Worm (Caenorhabditis elegans) whole organism, early embryonic: Measurements from ENCODE around the gene pgp-4.

ENCODE experiments used
- B0310.2 ChIP-seq: sonication (generic microtip); optimal IDR thresholded peaks from 2 replicates; lab custom pipeline; 2016; ENCODE audit warnings: mild to moderate bottlenecking, missing genetic modification characterization, missing compliant biosample characterization
- F13C5.2 ChIP-seq: sonication (generic microtip); optimal IDR thresholded peaks from 2 replicates; lab custom pipeline; 2017; ENCODE audit warnings: mild to moderate bottlenecking, missing genetic modification characterization, inconsistent platforms, missing compliant biosample characterization
- aly-1 ChIP-seq: sonication (generic microtip); optimal IDR thresholded peaks from 2 replicates; lab custom pipeline; 2016; ENCODE audit warnings: missing genetic modification characterization, missing compliant biosample characterization
- ama-1 ChIP-seq: fragments of 150-350 bp; optimal IDR thresholded peaks from 2 replicates; lab custom pipeline; 2014
- ceh-13 ChIP-seq: fragments of 200-800 bp; sonication (Bioruptor generic); optimal IDR thresholded peaks from 2 replicates; lab custom pipeline; 2018; ENCODE audit warnings: mild to moderate bottlenecking, missing genetic modification characterization, missing compliant biosample characterization
- ceh-36 ChIP-seq: sonication (generic microtip); optimal IDR thresholded peaks from 2 replicates; lab custom pipeline; 2016; ENCODE audit warnings: missing genetic modification characterization, inconsistent platforms, missing compliant biosample characterization
- ets-7 ChIP-seq: sonication (generic microtip); optimal IDR thresholded peaks from 2 replicates; lab custom pipeline; 2016; ENCODE audit warnings: missing genotype, missing genetic modification characterization, missing compliant biosample characterization
- flt-1 ChIP-seq: fragments of 200-800 bp; sonication (Bioruptor generic); IDR thresholded peaks from 2 replicates; pipeline ENCODE4 v1.3.6; 2022; ENCODE audit warnings: missing genetic modification characterization, missing compliant biosample characterization
- hmbx-1 ChIP-seq: sonication (generic microtip); optimal IDR thresholded peaks from 2 replicates; lab custom pipeline; 2016; ENCODE audit warnings: mild to moderate bottlenecking, missing genetic modification characterization, missing compliant biosample characterization
- hmg-4 ChIP-seq: fragments of 200-800 bp; sonication (Bioruptor generic); optimal IDR thresholded peaks from 2 replicates; lab custom pipeline; 2018; ENCODE audit warnings: mild to moderate bottlenecking, missing genetic modification characterization, missing compliant biosample characterization
- hnd-1 ChIP-seq: sonication (generic microtip); optimal IDR thresholded peaks from 2 replicates; lab custom pipeline; 2016; ENCODE audit warnings: missing genetic modification characterization, missing compliant biosample characterization
- pes-1 ChIP-seq: fragments of 200-800 bp; sonication (Bioruptor generic); IDR thresholded peaks from 2 replicates; pipeline ENCODE4 v1.3.6; 2022; ENCODE audit warnings: missing genetic modification reagents, missing genetic modification characterization, missing compliant biosample characterization
- scrt-1 ChIP-seq: fragments of 200-800 bp; sonication (Bioruptor generic); IDR thresholded peaks from 2 replicates; pipeline ENCODE4 v1.3.6; 2022; ENCODE audit warnings: missing genetic modification characterization, missing compliant biosample characterization
- sea-1 ChIP-seq: fragments of 200-800 bp; sonication (Bioruptor generic); conservative IDR thresholded peaks from 2 replicates; pipeline ENCODE4 v1.3.6; 2022; ENCODE audit warnings: missing genetic modification characterization, missing compliant biosample characterization
- tbx-11 ChIP-seq: fragments of 200-800 bp; sonication (Bioruptor generic); IDR thresholded peaks from 2 replicates; pipeline ENCODE4 v1.3.6; 2022; ENCODE audit warnings: missing genetic modification characterization, missing compliant biosample characterization
- tbx-37 ChIP-seq: fragments of 200-800 bp; sonication (Bioruptor generic); conservative IDR thresholded peaks from 2 replicates; pipeline ENCODE4 v1.3.6; 2022; ENCODE audit warnings: missing genetic modification reagents, missing genetic modification characterization, missing compliant biosample characterization
- tra-4 ChIP-seq: sonication (generic microtip); optimal IDR thresholded peaks from 2 replicates; lab custom pipeline; 2017; ENCODE audit warnings: missing genetic modification characterization, missing compliant biosample characterization

The pgp-4 gene

ce11 chrX:11328710-11329109, 28.9 kb upstream of the pgp-4 start:
- TF ChIP-seq ama-1 (lab: Kevin White, UChicago) (no peak), tra-4 (tag; lab: Kevin White, UChicago) (no peak), hmg-4 (GFP tag; lab: Kevin White, UChicago) (no peak), sea-1 (GFP tag; lab: Robert Waterston, UW) (no peak), F13C5.2 (tag; lab: Kevin White, UChicago) (no peak), scrt-1 (GFP tag; lab: Robert Waterston, UW) (no peak), ceh-36 (tag; lab: Kevin White, UChicago) (no peak), tbx-37 (GFP tag; lab: Robert Waterston, UW) (no peak)

DNA sequence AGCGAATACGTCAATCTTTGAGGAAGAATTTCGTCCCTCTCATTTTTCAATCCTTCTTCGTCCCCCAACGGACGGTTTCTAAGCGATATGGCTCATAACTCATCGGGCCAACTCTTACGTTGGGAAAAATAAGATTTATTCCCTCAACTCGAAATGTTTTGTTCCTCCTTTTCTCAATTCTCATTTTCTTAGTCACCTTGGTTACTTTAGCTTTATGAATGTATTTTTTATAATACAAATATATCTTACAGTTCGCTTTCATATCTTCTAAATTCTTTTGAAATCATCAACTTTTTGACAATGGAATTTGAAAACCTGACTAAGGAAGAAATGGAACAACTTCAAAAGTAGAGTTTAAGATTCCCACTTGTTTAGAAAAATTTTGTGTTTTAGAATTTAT, 28.2 kb upstream of the pgp-4 start, which contains the start of gene npr-9:
Gene npr-9 (plus strand): TSS at position 301 of the 400 bp plus-strand sequence.
- no peak for TF ChIP-seq tbx-11 (GFP tag; lab: Robert Waterston, UW)
- no peak for TF ChIP-seq flt-1 (GFP tag; lab: Robert Waterston, UW)
- TF ChIP-seq hmg-4 (GFP tag; lab: Kevin White, UChicago) = no peak
- no peak for TF ChIP-seq tbx-37 (GFP tag; lab: Robert Waterston, UW)
- TF ChIP-seq ama-1 (lab: Kevin White, UChicago) = no peak
- no peak for TF ChIP-seq ceh-13 (GFP tag; lab: Kevin White, UChicago)
- TF ChIP-seq aly-1 (tag; lab: Kevin White, UChicago) = no peak
- TF ChIP-seq pes-1 (GFP tag; lab: Robert Waterston, UW) = no peak
- no peak for TF ChIP-seq hnd-1 (tag; lab: Kevin White, UChicago)
- no peak for TF ChIP-seq ets-7
- TF ChIP-seq tra-4 (tag; lab: Kevin White, UChicago) = no peak
- no peak for TF ChIP-seq sea-1 (GFP tag; lab: Robert Waterston, UW)
- TF ChIP-seq ceh-36 (tag; lab: Kevin White, UChicago) = no peak
- TF ChIP-seq B0310.2 (tag; lab: Kevin White, UChicago) = no peak
- no peak for TF ChIP-seq scrt-1 (GFP tag; lab: Robert Waterston, UW)
- TF ChIP-seq hmbx-1 = no peak
- TF ChIP-seq F13C5.2 (tag; lab: Kevin White, UChicago) = no peak

DNA sequence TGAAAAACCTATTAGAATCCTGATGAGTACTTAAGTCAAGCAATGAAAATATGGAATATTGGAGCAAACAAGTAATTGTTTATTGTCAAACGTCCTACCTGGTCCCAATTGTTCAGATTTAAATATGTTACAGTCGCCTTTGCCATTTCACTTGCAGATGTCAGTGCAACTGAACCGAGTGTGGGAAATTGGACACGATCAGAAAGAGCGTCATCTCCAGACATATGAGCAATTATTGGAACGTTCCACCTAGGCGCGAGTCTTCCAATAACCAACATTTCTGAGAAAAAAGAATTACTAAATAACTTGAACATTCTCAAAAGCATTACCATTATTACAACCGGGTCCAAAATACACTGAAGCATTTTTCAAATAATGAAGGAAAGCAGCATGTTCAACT, 20.5 kb upstream of the pgp-4 start:
- no peak for TF ChIP-seq tbx-37 (GFP tag; lab: Robert Waterston, UW)
- TF ChIP-seq scrt-1 (GFP tag; lab: Robert Waterston, UW) = no peak
- no peak for TF ChIP-seq tbx-11 (GFP tag; lab: Robert Waterston, UW)
- no peak for TF ChIP-seq ceh-36 (tag; lab: Kevin White, UChicago)
- TF ChIP-seq hmbx-1 = no peak
- TF ChIP-seq sea-1 (GFP tag; lab: Robert Waterston, UW) = no peak
- no peak for TF ChIP-seq B0310.2 (tag; lab: Kevin White, UChicago)
- no peak for TF ChIP-seq ama-1 (lab: Kevin White, UChicago)
- no peak for TF ChIP-seq hnd-1 (tag; lab: Kevin White, UChicago)
- TF ChIP-seq hmg-4 (GFP tag; lab: Kevin White, UChicago) = no peak
- TF ChIP-seq tra-4 (tag; lab: Kevin White, UChicago) = no peak
- no peak for TF ChIP-seq aly-1 (tag; lab: Kevin White, UChicago)
- no peak for TF ChIP-seq pes-1 (GFP tag; lab: Robert Waterston, UW)
- no peak for TF ChIP-seq flt-1 (GFP tag; lab: Robert Waterston, UW)
- no peak for TF ChIP-seq ceh-13 (GFP tag; lab: Kevin White, UChicago)

DNA sequence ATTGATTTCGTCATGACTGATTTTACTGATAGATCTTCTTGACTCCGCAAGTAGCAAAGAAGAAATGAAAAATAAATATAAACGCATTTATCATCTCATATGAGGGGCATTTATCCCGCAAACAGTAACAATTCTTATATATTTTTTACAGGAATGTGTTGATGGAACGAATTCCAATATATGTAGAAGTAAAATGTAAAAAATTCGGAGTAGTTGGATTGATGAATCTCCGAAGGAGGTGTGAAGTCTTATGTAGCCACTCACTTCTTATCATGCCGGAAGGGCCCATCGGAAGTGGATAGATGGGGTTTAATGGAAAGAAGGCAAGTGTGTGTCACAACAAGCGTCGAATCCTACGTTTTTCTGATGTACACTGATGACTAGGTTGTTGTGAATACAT, 19.8 kb upstream of the pgp-4 start, which contains the start of gene gcy-9:
Gene gcy-9 (minus strand): TSS at position 101 of the 400 bp plus-strand sequence.
- TF ChIP-seq hnd-1 (tag; lab: Kevin White, UChicago) (no peak), B0310.2 (tag; lab: Kevin White, UChicago) (no peak)

- TF ChIP-seq aly-1 (tag; lab: Kevin White, UChicago) (peak; percentile 60), F13C5.2 (tag; lab: Kevin White, UChicago) (no peak), hmg-4 (GFP tag; lab: Kevin White, UChicago) (peak; percentile 33), tbx-37 (GFP tag; lab: Robert Waterston, UW) (0 out of 2 replicates have a peak, but pooled peaks have one; percentile 12)
Measured at ce11 chrX:11339375-11339924, 18.2 kb upstream of the pgp-4 start, which contains the start of gene aco-1. Gene aco-1, plus strand, starts transcription at chrX:11339874.

DNA sequence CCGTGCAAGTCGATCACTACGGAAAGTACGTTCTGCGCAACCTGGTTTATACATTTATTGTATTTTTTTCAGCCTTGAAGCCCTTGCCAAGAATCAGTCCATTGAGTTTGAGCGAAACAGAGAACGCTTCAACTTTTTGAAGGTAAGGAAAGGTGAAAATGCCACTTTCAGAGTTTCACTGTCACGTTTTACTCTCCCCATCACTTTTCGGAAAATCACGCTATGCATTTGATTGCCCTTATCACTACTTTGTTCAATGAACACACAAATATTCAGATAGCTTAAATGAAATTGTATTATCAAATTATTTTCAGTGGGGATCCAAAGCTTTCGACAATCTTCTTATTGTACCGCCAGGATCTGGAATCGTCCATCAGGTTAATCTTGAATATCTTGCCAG, 17.1 kb upstream of the pgp-4 start:
- no peak for TF ChIP-seq hmbx-1
- TF ChIP-seq tra-4 (tag; lab: Kevin White, UChicago) = no peak
- no peak for TF ChIP-seq ama-1 (lab: Kevin White, UChicago)
- no peak for TF ChIP-seq flt-1 (GFP tag; lab: Robert Waterston, UW)
- TF ChIP-seq aly-1 (tag; lab: Kevin White, UChicago) = no peak
- TF ChIP-seq ceh-13 (GFP tag; lab: Kevin White, UChicago) = no peak
- TF ChIP-seq ets-7 = no peak
- no peak for TF ChIP-seq pes-1 (GFP tag; lab: Robert Waterston, UW)
- TF ChIP-seq ceh-36 (tag; lab: Kevin White, UChicago) = no peak
- TF ChIP-seq hnd-1 (tag; lab: Kevin White, UChicago) = no peak

- TF ChIP-seq scrt-1 (GFP tag; lab: Robert Waterston, UW) (no peak), hmbx-1 (no peak), tbx-37 (GFP tag; lab: Robert Waterston, UW) (no peak), aly-1 (tag; lab: Kevin White, UChicago) (no peak), hnd-1 (tag; lab: Kevin White, UChicago) (no peak), ama-1 (lab: Kevin White, UChicago) (no peak), B0310.2 (tag; lab: Kevin White, UChicago) (no peak), ets-7 (no peak), tra-4 (tag; lab: Kevin White, UChicago) (no peak), sea-1 (GFP tag; lab: Robert Waterston, UW) (no peak), tbx-11 (GFP tag; lab: Robert Waterston, UW) (no peak), ceh-13 (GFP tag; lab: Kevin White, UChicago) (no peak), hmg-4 (GFP tag; lab: Kevin White, UChicago) (no peak), F13C5.2 (tag; lab: Kevin White, UChicago) (no peak)
Measured at ce11 chrX:11344899-11345298, 12.7 kb upstream of the pgp-4 start.
